Worm (Caenorhabditis elegans): ENCODE results near the gene swt-4.

swt-4 gene

DNA sequence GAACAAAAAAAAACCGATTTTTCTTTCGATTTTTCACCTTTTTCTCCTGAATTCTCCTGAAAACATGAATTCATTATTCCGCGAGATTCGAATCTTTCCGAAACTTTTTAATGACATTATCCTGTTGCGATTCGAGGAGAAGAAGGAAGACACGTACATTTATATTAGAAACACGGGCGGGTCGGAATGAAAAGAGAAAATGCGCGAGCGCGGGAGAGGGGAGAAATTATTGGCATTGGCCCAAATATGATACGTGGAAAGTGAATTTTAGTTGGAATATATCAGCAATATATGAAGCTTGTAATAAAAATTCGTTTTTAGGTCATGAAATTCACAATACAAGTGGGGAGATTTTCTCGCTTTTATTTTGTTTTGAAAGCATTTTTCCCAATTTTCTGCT is 24.5 kb upstream of the swt-4 start:
- TF ChIP-seq B0310.2 (tag; optimal IDR thresholded peaks at IDR 0.05) (no peak), ama-1 (optimal IDR thresholded peaks at IDR 0.05) (no peak), ets-7 (tag; optimal IDR thresholded peaks at IDR 0.05) (no peak), hnd-1 (tag; optimal IDR thresholded peaks at IDR 0.05) (no peak), F13C5.2 (tag; optimal IDR thresholded peaks at IDR 0.05) (no peak), scrt-1 (GFP tag; IDR thresholded peaks at IDR 0.05) (no peak), tra-4 (tag; optimal IDR thresholded peaks at IDR 0.05) (no peak), pes-1 (GFP tag; IDR thresholded peaks at IDR 0.05) (no peak), sea-1 (GFP tag; conservative IDR thresholded peaks at IDR 0.05) (no peak), tbx-37 (GFP tag; conservative IDR thresholded peaks at IDR 0.05) (no peak), aly-1 (tag; optimal IDR thresholded peaks at IDR 0.05) (no peak), ceh-13 (GFP tag; optimal IDR thresholded peaks at IDR 0.05) (no peak), tbx-11 (GFP tag; IDR thresholded peaks at IDR 0.05) (no peak), hmbx-1 (tag; optimal IDR thresholded peaks at IDR 0.05) (no peak), hmg-4 (GFP tag; optimal IDR thresholded peaks at IDR 0.05) (no peak), flt-1 (GFP tag; IDR thresholded peaks at IDR 0.05) (no peak), ceh-36 (tag; optimal IDR thresholded peaks at IDR 0.05) (no peak)

ce11 chrIII:10652833-10653232 is 23.9 kb upstream of the swt-4 start:
- TF ChIP-seq ets-7 (tag; optimal IDR thresholded peaks at IDR 0.05) (no peak), flt-1 (GFP tag; IDR thresholded peaks at IDR 0.05) (no peak)

DNA sequence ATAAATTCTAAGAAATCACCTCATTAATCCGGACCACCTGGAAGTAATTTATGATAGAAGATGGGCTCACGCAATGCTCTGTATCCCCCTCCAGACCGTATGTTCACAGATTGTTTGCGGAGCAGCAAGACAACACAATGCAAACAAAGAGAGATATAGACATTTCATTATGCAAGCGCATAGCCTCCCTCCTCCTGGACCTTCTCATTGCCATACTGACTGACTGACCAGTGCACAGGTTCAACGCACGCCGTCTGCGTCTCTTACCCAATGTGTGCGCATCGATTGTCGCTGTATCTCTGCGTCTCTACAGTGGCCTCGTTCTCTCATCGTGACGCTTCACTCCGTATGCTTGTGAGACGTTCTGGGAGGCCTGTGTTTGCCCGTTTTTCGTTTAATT is 22.7 kb upstream of the swt-4 start:
- TF ChIP-seq sea-1 (GFP tag; conservative IDR thresholded peaks at IDR 0.05) (no peak), F13C5.2 (tag; optimal IDR thresholded peaks at IDR 0.05) (peak; percentile 41), flt-1 (GFP tag; IDR thresholded peaks at IDR 0.05) (peak; percentile 37; the same call in 1 of the 2 replicates), ets-7 (tag; optimal IDR thresholded peaks at IDR 0.05) (no peak), ceh-36 (tag; optimal IDR thresholded peaks at IDR 0.05) (no peak), hmg-4 (GFP tag; optimal IDR thresholded peaks at IDR 0.05) (peak; percentile 45), ama-1 (optimal IDR thresholded peaks at IDR 0.05) (no peak), B0310.2 (tag; optimal IDR thresholded peaks at IDR 0.05) (no peak), pes-1 (GFP tag; IDR thresholded peaks at IDR 0.05) (no peak)

ce11 chrIII:10649219-10649618 is 20.3 kb upstream of the swt-4 start, which contains the start of gene emg-1:
Gene emg-1, plus strand, starts transcription at chrIII:10649519.
- no peak for TF ChIP-seq F13C5.2 (tag; optimal IDR thresholded peaks at IDR 0.05)
- TF ChIP-seq tra-4 (tag; optimal IDR thresholded peaks at IDR 0.05), result no peak
- no peak for TF ChIP-seq flt-1 (GFP tag; IDR thresholded peaks at IDR 0.05)
- no peak for TF ChIP-seq ceh-13 (GFP tag; optimal IDR thresholded peaks at IDR 0.05)
- no peak for TF ChIP-seq hmbx-1 (tag; optimal IDR thresholded peaks at IDR 0.05)
- TF ChIP-seq hmg-4 (GFP tag; optimal IDR thresholded peaks at IDR 0.05), result no peak
- TF ChIP-seq ama-1 (optimal IDR thresholded peaks at IDR 0.05), result no peak
- TF ChIP-seq aly-1 (tag; optimal IDR thresholded peaks at IDR 0.05), result no peak
- TF ChIP-seq tbx-37 (GFP tag; conservative IDR thresholded peaks at IDR 0.05), result no peak
- TF ChIP-seq pes-1 (GFP tag; IDR thresholded peaks at IDR 0.05), result no peak
- no peak for TF ChIP-seq scrt-1 (GFP tag; IDR thresholded peaks at IDR 0.05)
- TF ChIP-seq tbx-11 (GFP tag; IDR thresholded peaks at IDR 0.05), result no peak
- TF ChIP-seq hnd-1 (tag; optimal IDR thresholded peaks at IDR 0.05), result no peak
- no peak for TF ChIP-seq B0310.2 (tag; optimal IDR thresholded peaks at IDR 0.05)
- TF ChIP-seq sea-1 (GFP tag; conservative IDR thresholded peaks at IDR 0.05), result no peak
- no peak for TF ChIP-seq ets-7 (tag; optimal IDR thresholded peaks at IDR 0.05)
- no peak for TF ChIP-seq ceh-36 (tag; optimal IDR thresholded peaks at IDR 0.05)

DNA sequence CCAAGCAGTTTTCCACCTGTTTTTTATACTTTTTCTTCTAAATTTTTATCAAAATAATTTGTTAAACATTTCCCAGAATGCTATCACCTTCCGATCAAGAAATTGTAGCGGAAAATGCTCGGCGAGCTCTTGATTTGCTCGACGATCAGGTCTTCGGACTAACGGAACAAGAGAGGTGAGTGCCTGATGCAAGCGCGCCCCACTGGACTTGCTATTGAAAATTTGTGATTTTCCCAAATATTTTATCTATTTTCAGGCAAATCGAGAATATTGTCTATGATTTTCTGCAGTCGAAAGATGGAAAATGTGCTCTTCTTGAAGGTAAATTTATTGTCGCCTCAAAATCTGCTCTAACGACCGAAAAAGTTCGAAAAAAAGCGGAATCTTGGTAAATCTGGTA is 17.2 kb upstream of the swt-4 start, which contains the start of gene orc-4:
TSS of gene orc-4 (plus strand) at position 77 of the 400 bp plus-strand sequence.
- TF ChIP-seq flt-1 (GFP tag; IDR thresholded peaks at IDR 0.05), result no peak

- no peak for TF ChIP-seq aly-1 (tag; optimal IDR thresholded peaks at IDR 0.05)
- TF ChIP-seq B0310.2 (tag; optimal IDR thresholded peaks at IDR 0.05), result no peak
- no peak for TF ChIP-seq F13C5.2 (tag; optimal IDR thresholded peaks at IDR 0.05)
- no peak for TF ChIP-seq sea-1 (GFP tag; conservative IDR thresholded peaks at IDR 0.05)
- TF ChIP-seq hmbx-1 (tag; optimal IDR thresholded peaks at IDR 0.05), result no peak
- TF ChIP-seq tbx-11 (GFP tag; IDR thresholded peaks at IDR 0.05), result no peak
- no peak for TF ChIP-seq ceh-13 (GFP tag; optimal IDR thresholded peaks at IDR 0.05)
- TF ChIP-seq hmg-4 (GFP tag; optimal IDR thresholded peaks at IDR 0.05), result no peak
- TF ChIP-seq ceh-36 (tag; optimal IDR thresholded peaks at IDR 0.05), result no peak
Measured at ce11 chrIII:10642781-10643180, 13.8 kb upstream of the swt-4 start, which contains the start of the genes dhs-11 and orc-1. Gene dhs-11, minus strand, starts transcription at chrIII:10642865. Gene orc-1, plus strand, starts transcription at chrIII:10643129.

- TF ChIP-seq tbx-37 (GFP tag; conservative IDR thresholded peaks at IDR 0.05) (no peak), ceh-13 (GFP tag; optimal IDR thresholded peaks at IDR 0.05) (no peak), aly-1 (tag; optimal IDR thresholded peaks at IDR 0.05) (no peak), flt-1 (GFP tag; IDR thresholded peaks at IDR 0.05) (no peak), hnd-1 (tag; optimal IDR thresholded peaks at IDR 0.05) (no peak), hmg-4 (GFP tag; optimal IDR thresholded peaks at IDR 0.05) (no peak), sea-1 (GFP tag; conservative IDR thresholded peaks at IDR 0.05) (no peak), pes-1 (GFP tag; IDR thresholded peaks at IDR 0.05) (no peak), tra-4 (tag; optimal IDR thresholded peaks at IDR 0.05) (no peak)
Measured at ce11 chrIII:10638339-10639021, 9.5 kb upstream of the swt-4 start, which contains the start of gene Y39A1A.27. Gene Y39A1A.27, plus strand, starts transcription at chrIII:10638971.

DNA sequence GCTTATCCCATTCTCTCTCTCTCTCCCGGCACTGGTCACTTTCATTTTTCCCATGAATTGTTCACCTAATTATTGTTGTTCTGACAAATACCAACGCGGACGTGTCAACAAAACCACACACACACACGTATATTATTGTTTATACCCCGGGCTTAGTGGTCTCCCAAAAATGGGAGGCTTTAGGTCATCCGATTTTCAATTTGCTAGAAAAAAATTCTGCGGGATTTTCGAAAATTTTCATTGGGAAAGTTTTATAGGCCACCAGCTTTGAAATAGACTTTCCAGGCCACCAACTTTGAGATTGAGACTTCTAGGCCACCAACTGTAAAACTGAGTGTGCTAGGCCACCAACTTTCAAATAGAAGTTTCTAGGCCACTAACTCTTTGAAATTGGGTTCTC is 9.0 kb upstream of the swt-4 start:
- TF ChIP-seq sea-1 (GFP tag; conservative IDR thresholded peaks at IDR 0.05) (no peak), scrt-1 (GFP tag; IDR thresholded peaks at IDR 0.05) (no peak), hmg-4 (GFP tag; optimal IDR thresholded peaks at IDR 0.05) (no peak), tbx-11 (GFP tag; IDR thresholded peaks at IDR 0.05) (no peak)

Data from whole organism, early embryonic.